Fruit fly (Drosophila melanogaster): ENCODE data around the gene CG18088.
A peak's percentile ranks its signal among the peaks of the same experiment; 100 is the strongest.

Gene CG18088

DNA sequence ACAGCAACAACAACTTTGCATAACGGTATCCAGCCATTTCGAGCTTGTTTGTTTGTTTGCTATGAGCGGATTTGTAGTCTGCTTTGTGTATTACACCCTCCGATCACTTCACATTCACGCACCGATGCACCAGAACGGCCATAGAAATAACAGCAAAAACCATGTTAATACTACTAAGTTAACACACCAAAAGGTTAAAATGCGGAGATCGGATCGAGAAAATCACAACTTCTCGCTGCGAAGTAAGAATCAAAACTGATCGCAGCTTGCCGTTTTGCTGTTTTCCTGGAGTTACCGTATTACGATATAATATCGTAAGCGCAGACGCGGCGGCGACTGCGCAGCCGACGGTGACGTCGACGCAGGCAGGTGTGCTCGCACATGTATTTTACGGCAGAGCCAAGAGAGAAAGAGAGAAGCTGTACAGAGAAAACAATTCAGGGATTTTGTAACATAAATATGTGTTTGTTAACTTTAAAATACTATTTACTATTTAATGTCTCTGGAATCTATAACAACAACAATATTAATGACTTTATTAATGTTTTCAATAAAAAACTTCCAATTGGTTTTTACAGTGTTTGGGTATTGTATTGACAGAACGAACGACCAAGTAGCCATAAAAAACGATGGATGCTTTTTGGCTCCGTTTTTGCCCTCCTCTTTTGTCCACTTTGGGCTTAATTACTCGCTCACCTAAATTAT, 17.4 kb downstream of the CG18088 start, which contains the start of gene CG13101 (continued):
- TF ChIP-seq caup (GFP tag; optimal IDR thresholded peaks at IDR 0.05; ENCODE audit: severe bottlenecking) (peak; percentile 89), CG17802 (tag; optimal IDR thresholded peaks at IDR 0.05) (peak; percentile 57), unc-4 (GFP tag; IDR thresholded peaks at IDR 0.05; ENCODE audit: partially characterized antibody) (no peak), pfk (GFP tag; optimal IDR thresholded peaks at IDR 0.05) (no peak), CG17361 (GFP tag; IDR thresholded peaks at IDR 0.05) (peak; percentile 91), ttk (GFP tag; IDR thresholded peaks at IDR 0.05) (peak; percentile 93), CG7786 (GFP tag; optimal IDR thresholded peaks at IDR 0.05) (peak; percentile 83), CG6683 (GFP tag; optimal IDR thresholded peaks at IDR 0.05) (peak; percentile 87), bab2 (GFP tag; optimal IDR thresholded peaks at IDR 0.05) (peak; percentile 81), emc (GFP tag; optimal IDR thresholded peaks at IDR 0.05) (peak; percentile 70), CG10431 (GFP tag; optimal IDR thresholded peaks at IDR 0.05) (peak; percentile 55), Pdp1 (GFP tag; optimal IDR thresholded peaks at IDR 0.05) (peak; percentile 85 to 87), CG7963 (GFP tag; IDR thresholded peaks at IDR 0.05; ENCODE audit: partially characterized antibody) (no peak), tap (tag; optimal IDR thresholded peaks at IDR 0.05) (peak; percentile 91), CG4404 (GFP tag; IDR thresholded peaks at IDR 0.05) (peak; percentile 84), p53 (GFP tag; optimal IDR thresholded peaks at IDR 0.05) (peak; percentile 5), Hr78 (GFP tag; optimal IDR thresholded peaks at IDR 0.05) (peak in 1 of 2 experiments; percentile 72), E2f2 (GFP tag; IDR thresholded peaks at IDR 0.05) (peak; percentile 79), CG18476 (GFP tag; optimal IDR thresholded peaks at IDR 0.05) (peak; percentile 90), otp (GFP tag; IDR thresholded peaks at IDR 0.05) (peak; percentile 86), CG5245 (GFP tag; optimal IDR thresholded peaks at IDR 0.05) (peak; percentile 85), CG18764 (GFP tag; optimal IDR thresholded peaks at IDR 0.05) (peak; percentile 83), prd (optimal IDR thresholded peaks at IDR 0.05) (no peak), prd (GFP tag; IDR thresholded peaks at IDR 0.05) (peak; percentile 94), slp2 (GFP tag; optimal IDR thresholded peaks at IDR 0.05) (peak; percentile 83), fru (optimal IDR thresholded peaks at IDR 0.05) (no peak), CHES-1-like (GFP tag; optimal IDR thresholded peaks at IDR 0.05) (peak; percentile 42), scrt (GFP tag; optimal IDR thresholded peaks at IDR 0.05) (peak; percentile 79), Xrp1 (GFP tag; IDR thresholded peaks at IDR 0.05) (peak; percentile 97), CG15269 (tag; optimal IDR thresholded peaks at IDR 0.05) (peak; percentile 95), vfl (GFP tag; optimal IDR thresholded peaks at IDR 0.05) (peak; percentile 85), CG32532 (GFP tag; IDR thresholded peaks at IDR 0.05) (peak; percentile 97), MESR4 (GFP tag; optimal IDR thresholded peaks at IDR 0.05) (peak; percentile 42), CG11247 (GFP tag; IDR thresholded peaks at IDR 0.05) (peak; percentile 85), mirr (GFP tag; optimal IDR thresholded peaks at IDR 0.05) (no peak), CG5180 (GFP tag; optimal IDR thresholded peaks at IDR 0.05) (peak; percentile 75), abd-A (tag; optimal IDR thresholded peaks at IDR 0.05) (peak; percentile 24), CG17612 (GFP tag; IDR thresholded peaks at IDR 0.05) (peak; percentile 87), pita (GFP tag; optimal IDR thresholded peaks at IDR 0.05) (no peak), HLH4C (GFP tag; IDR thresholded peaks at IDR 0.05; ENCODE audit: partially characterized antibody) (no peak), CG8944 (GFP tag; optimal IDR thresholded peaks at IDR 0.05) (peak; percentile 66), slou (GFP tag; optimal IDR thresholded peaks at IDR 0.05) (peak; percentile 76), Dip2 (GFP tag; IDR thresholded peaks at IDR 0.05) (no peak), CG17568 (GFP tag; optimal IDR thresholded peaks at IDR 0.05) (peak; percentile 91), dimm (GFP tag; IDR thresholded peaks at IDR 0.05) (peak; percentile 72), Sry-δ (GFP tag; optimal IDR thresholded peaks at IDR 0.05) (peak; percentile 42), H15 (GFP tag; IDR thresholded peaks at IDR 0.05) (peak; percentile 89), CG32767 (GFP tag; IDR thresholded peaks at IDR 0.05) (peak; percentile 89), Hmx (GFP tag; optimal IDR thresholded peaks at IDR 0.05) (peak; percentile 71), CG11398 (GFP tag; optimal IDR thresholded peaks at IDR 0.05) (peak; percentile 54)

Data from whole organism, embryonic.